Fruit fly (Drosophila melanogaster) whole organism, adult: ENCODE results near the gene CG33169.

Experiments used
- CG11617 ChIP-seq: fragments of 200-800 bp; sonication (Bioruptor generic); optimal IDR thresholded peaks from 2 replicates; lab custom pipeline; 2017; ENCODE audit warnings: mild to moderate bottlenecking, missing biosample characterization, missing genetic modification reagents, missing genetic modification characterization
- CG7101 ChIP-seq: fragments of 200-800 bp; sonication (Bioruptor generic); optimal IDR thresholded peaks from 2 replicates; lab custom pipeline; 2018; ENCODE audit warnings: missing biosample characterization, mild to moderate bottlenecking, missing genetic modification characterization, moderate library complexity
- Crg-1 ChIP-seq: fragments of 200-800 bp; sonication (Bioruptor generic); optimal IDR thresholded peaks from 2 replicates; lab custom pipeline; 2016; ENCODE audit warnings: missing biosample characterization, missing genetic modification characterization
- Hr96 ChIP-seq: fragments of 200-800 bp; sonication (Bioruptor generic); optimal IDR thresholded peaks from 2 replicates; lab custom pipeline; 2016; ENCODE audit warnings: missing biosample characterization, missing genetic modification characterization
- Mnt ChIP-seq: fragments of 200-800 bp; sonication (Bioruptor generic); optimal IDR thresholded peaks from 2 replicates; lab custom pipeline; 2016; ENCODE audit warnings: missing biosample characterization, mild to moderate bottlenecking, missing genetic modification characterization
- cnc ChIP-seq, 2 experiments: fragments of >200 bp; optimal IDR thresholded peaks; 2 replicates each; lab custom pipeline; 2017
- kay ChIP-seq: fragments of 200-800 bp; sonication (Bioruptor generic); peaks from one replicate; lab custom pipeline; 2016; ENCODE audit warnings: missing biosample characterization, missing genetic modification characterization, borderline replicate concordance
- ovo ChIP-seq: fragments of 200-800 bp; sonication (Bioruptor generic); optimal IDR thresholded peaks from 2 replicates; lab custom pipeline; 2016; ENCODE audit warnings: missing biosample characterization, missing genetic modification characterization

DNA sequence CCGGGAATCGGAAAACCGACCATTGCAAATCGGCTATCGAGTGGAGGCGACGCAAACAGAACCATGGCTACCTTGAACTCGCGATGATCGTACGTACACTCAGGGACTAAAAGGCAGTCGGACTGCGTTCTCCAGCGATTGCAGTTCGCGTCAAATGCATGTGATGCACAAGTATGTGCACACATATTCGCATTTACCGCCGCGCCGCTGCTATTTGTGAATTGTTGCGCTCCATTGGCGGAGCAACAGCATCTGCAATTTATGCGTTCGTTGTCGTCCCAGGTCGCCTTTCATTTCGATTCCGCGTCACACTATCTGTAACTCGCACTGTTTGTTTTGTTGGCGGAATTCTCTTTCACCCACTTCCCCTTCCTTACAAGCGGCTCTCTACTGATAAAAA is 43.5 kb upstream of the CG33169 start:
- no peak for TF ChIP-seq ovo
- no peak for TF ChIP-seq CG7101
- no peak for TF ChIP-seq kay (GFP tag; lab: Kevin White, UChicago)
- no peak for TF ChIP-seq Crg-1 (GFP tag; lab: Kevin White, UChicago)
- no peak for TF ChIP-seq Mnt (GFP tag; lab: Kevin White, UChicago)
- no peak for TF ChIP-seq Hr96 (GFP tag; lab: Kevin White, UChicago)
- no peak for TF ChIP-seq CG11617 (GFP tag; lab: Kevin White, UChicago)
- no peak for TF ChIP-seq cnc (optimal IDR thresholded peaks at IDR 0.05; lab: Kevin White, UChicago)
